Worm (Caenorhabditis elegans): ENCODE data around the gene osta-3.

The osta-3 gene

ce11 chrII:14804259-14804899, 8.0 kb upstream of the osta-3 start, which contains the start of gene W01D2.3 (continued):
- peak; percentile 91 for TF ChIP-seq elt-2 (tag; optimal IDR thresholded peaks at IDR 0.05)
- peak; percentile 93 for TF ChIP-seq tbx-2 (tag; optimal IDR thresholded peaks at IDR 0.05)
- TF ChIP-seq hlh-8 (tag; optimal IDR thresholded peaks at IDR 0.05), result peak; percentile 63
- peak; percentile 94 for TF ChIP-seq ceh-19 (GFP tag; optimal IDR thresholded peaks at IDR 0.05)
- TF ChIP-seq fax-1 (tag; optimal IDR thresholded peaks at IDR 0.05), result peak; percentile 84
- peak; percentile 73 for TF ChIP-seq hlh-15 (tag; optimal IDR thresholded peaks at IDR 0.05)
- TF ChIP-seq sox-4 (tag; optimal IDR thresholded peaks at IDR 0.05), result peak; percentile 90
- TF ChIP-seq ahr-1 (tag; optimal IDR thresholded peaks at IDR 0.05), result peak; percentile 87
- peak; percentile 31 for TF ChIP-seq ets-4 (tag; optimal IDR thresholded peaks at IDR 0.05)
- TF ChIP-seq tbx-7 (tag; optimal IDR thresholded peaks at IDR 0.05), result peak; percentile 71
- peak; percentile 86 for TF ChIP-seq K02D7.2 (tag; optimal IDR thresholded peaks at IDR 0.05)
- no peak for TF ChIP-seq pax-1 (tag; optimal IDR thresholded peaks at IDR 0.05)
- TF ChIP-seq ceh-14 (tag; optimal IDR thresholded peaks at IDR 0.05), result peak; percentile 95
- TF ChIP-seq hlh-30 (tag; optimal IDR thresholded peaks at IDR 0.05; ENCODE audit: insufficient read depth), result peak; percentile 32
- peak; percentile 86 for TF ChIP-seq fkh-6 (tag; optimal IDR thresholded peaks at IDR 0.05)
- TF ChIP-seq rnt-1 (tag; optimal IDR thresholded peaks at IDR 0.05), result peak; percentile 64
- peak; percentile 73 for TF ChIP-seq nfya-1 (tag; optimal IDR thresholded peaks at IDR 0.05)
- peak; percentile 79 for TF ChIP-seq gmeb-2 (tag; optimal IDR thresholded peaks at IDR 0.05)
- peak; percentile 75 for TF ChIP-seq npax-4 (tag; optimal IDR thresholded peaks at IDR 0.05)
- TF ChIP-seq pha-4 (tag; optimal IDR thresholded peaks at IDR 0.05), result no peak
- peak; percentile 89 for TF ChIP-seq sdc-2 (tag; optimal IDR thresholded peaks at IDR 0.05)

DNA sequence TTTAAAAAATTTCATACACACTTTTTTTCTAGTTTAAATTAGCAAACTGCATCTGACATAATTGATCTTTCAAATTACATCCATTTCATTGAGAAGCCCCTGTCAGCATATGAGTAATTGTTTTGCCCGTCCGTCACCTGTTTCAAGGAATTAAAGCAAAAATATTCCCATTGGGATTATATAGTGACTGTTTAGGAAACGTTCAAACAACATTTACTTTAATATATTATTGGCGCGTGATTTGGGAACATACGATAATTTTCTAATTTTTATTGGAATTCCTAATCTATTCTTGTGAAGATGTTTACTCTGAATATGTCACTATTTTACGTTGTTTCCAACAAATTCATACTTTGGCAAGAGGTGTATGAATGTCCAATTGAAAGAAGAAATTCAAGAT, 6.6 kb upstream of the osta-3 start, which contains the start of gene srt-11:
TSS of gene srt-11 (plus strand) at position 301 of the 400 bp plus-strand sequence.
- TF ChIP-seq hlh-8 (tag; optimal IDR thresholded peaks at IDR 0.05), result no peak
- no peak for TF ChIP-seq che-1 (tag; optimal IDR thresholded peaks at IDR 0.05)

ce11 chrII:14808686-14809085, 3.6 kb upstream of the osta-3 start, which contains the start of gene W01D2.6:
Gene W01D2.6 (plus strand): TSS chrII:14808986.
- TF ChIP-seq pros-1 (tag; optimal IDR thresholded peaks at IDR 0.05) (no peak), ceh-45 (GFP tag; IDR thresholded peaks at IDR 0.05) (no peak), ceh-30 (tag; optimal IDR thresholded peaks at IDR 0.05) (no peak), sox-4 (tag; optimal IDR thresholded peaks at IDR 0.05) (no peak), hlh-13 (GFP tag; optimal IDR thresholded peaks at IDR 0.05) (no peak), K02D7.2 (tag; optimal IDR thresholded peaks at IDR 0.05) (no peak), pat-9 (tag; optimal IDR thresholded peaks at IDR 0.05) (no peak), lim-6 (tag; optimal IDR thresholded peaks at IDR 0.05) (no peak)

DNA sequence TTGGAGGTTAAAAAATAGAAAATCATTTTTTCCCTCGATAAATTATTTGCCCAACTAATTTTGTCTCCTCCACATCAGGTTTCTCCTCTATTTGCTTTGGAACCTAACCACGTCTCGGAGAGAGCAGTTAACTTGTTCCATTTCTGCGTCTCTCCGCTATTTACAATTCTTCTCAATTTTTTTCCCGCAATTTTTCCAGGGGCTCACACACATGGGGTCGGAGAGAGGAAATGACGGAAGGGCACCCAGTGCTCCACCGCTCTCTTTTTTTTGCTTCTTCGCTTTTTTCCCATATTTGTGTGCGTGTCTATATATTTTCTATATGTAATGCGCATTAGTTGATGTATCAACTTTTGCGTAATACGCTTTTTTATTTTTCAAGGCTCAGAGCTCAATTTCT, 1.7 kb upstream of the osta-3 start:
- peak; percentile 4 for TF ChIP-seq ceh-18 (tag; optimal IDR thresholded peaks at IDR 0.05)
- TF ChIP-seq fax-1 (tag; optimal IDR thresholded peaks at IDR 0.05), result no peak
- TF ChIP-seq unc-42 (tag; optimal IDR thresholded peaks at IDR 0.05), result peak; percentile 41

DNA sequence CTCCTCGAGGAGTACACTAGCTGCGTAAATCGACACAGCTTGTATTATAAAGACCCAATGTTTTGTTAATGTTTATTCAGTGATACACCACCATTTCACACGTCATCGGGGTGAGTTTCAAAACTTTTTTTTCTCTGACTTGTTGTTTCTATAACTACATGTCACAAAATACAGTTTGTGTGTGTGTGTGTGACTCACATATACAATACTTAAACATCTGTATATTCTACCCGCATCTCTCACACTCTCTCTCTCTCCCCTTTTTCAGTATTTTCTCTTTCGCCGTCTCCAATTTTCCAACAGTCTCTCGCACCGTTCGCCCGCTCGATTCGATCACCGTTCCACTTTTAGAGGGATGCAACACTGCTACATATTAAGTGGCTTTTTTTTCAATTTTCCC, 859 bp upstream of the osta-3 start:
- TF ChIP-seq dmd-4 (tag; optimal IDR thresholded peaks at IDR 0.05; ENCODE audit: borderline replicate concordance) (no peak), ceh-34 (tag; optimal IDR thresholded peaks at IDR 0.05) (no peak), ttx-3 (tag; optimal IDR thresholded peaks at IDR 0.05) (no peak), pag-3 (tag; optimal IDR thresholded peaks at IDR 0.05; ENCODE audit: borderline replicate concordance) (no peak), pqm-1 (tag; optimal IDR thresholded peaks at IDR 0.05) (no peak), K02D7.2 (tag; optimal IDR thresholded peaks at IDR 0.05) (no peak), pat-9 (tag; optimal IDR thresholded peaks at IDR 0.05) (no peak), elt-2 (tag; optimal IDR thresholded peaks at IDR 0.05) (no peak), tbx-2 (tag; optimal IDR thresholded peaks at IDR 0.05) (no peak)

Measured in whole organism, late embryonic.